Worm (Caenorhabditis elegans) whole organism, L2 larva: ENCODE data around the gene R10D12.8.

ENCODE experiments used
- C34F6.9 ChIP-seq: fragments of 150-350 bp; optimal IDR thresholded peaks from 2 replicates; lab custom pipeline; 2014; ENCODE audit warnings: missing biosample characterization, missing genetic modification characterization
- F13H6.1 ChIP-seq: sonication (generic microtip); optimal IDR thresholded peaks from 2 replicates; lab custom pipeline; 2016; ENCODE audit warnings: missing genetic modification characterization, missing compliant biosample characterization
- Y55F3AM.14 ChIP-seq: fragments of 200-800 bp; sonication (Bioruptor generic); optimal IDR thresholded peaks from 2 replicates; lab custom pipeline; 2018; ENCODE audit warnings: mild to moderate bottlenecking, missing genetic modification characterization, missing compliant biosample characterization
- aly-2 ChIP-seq: fragments of 150-350 bp; optimal IDR thresholded peaks from 2 replicates; lab custom pipeline; 2014; ENCODE audit warnings: missing biosample characterization, missing genetic modification characterization
- ceh-82 ChIP-seq: fragments of 150-350 bp; optimal IDR thresholded peaks from 2 replicates; lab custom pipeline; 2014; ENCODE audit warnings: missing biosample characterization, missing genetic modification characterization
- dmd-4 ChIP-seq: sonication (generic microtip); optimal IDR thresholded peaks from 2 replicates; lab custom pipeline; 2017; ENCODE audit warnings: missing biosample characterization, missing genetic modification characterization
- elt-1 ChIP-seq: fragments of 150-350 bp; optimal IDR thresholded peaks from 2 replicates; lab custom pipeline; 2014; ENCODE audit warnings: missing biosample characterization, missing genetic modification characterization
- elt-3 ChIP-seq: sonication (generic microtip); optimal IDR thresholded peaks from 2 replicates; lab custom pipeline; 2017; ENCODE audit warnings: missing biosample characterization, missing genetic modification characterization
- fos-1 ChIP-seq: fragments of 150-350 bp; optimal IDR thresholded peaks from 2 replicates; lab custom pipeline; 2014; ENCODE audit warnings: missing biosample characterization, missing genetic modification characterization
- gmeb-1 ChIP-seq: fragments of 150-350 bp; optimal IDR thresholded peaks from 2 replicates; lab custom pipeline; 2014; ENCODE audit warnings: missing biosample characterization, missing genetic modification characterization
- lin-11 ChIP-seq: fragments of 150-350 bp; sonication (generic microtip); optimal IDR thresholded peaks from 2 replicates; lab custom pipeline; 2014; ENCODE audit warnings: missing biosample characterization, missing genetic modification characterization, inconsistent platforms, mixed read lengths
- lin-39 ChIP-seq: fragments of 150-350 bp; optimal IDR thresholded peaks from 2 replicates; lab custom pipeline; 2014; ENCODE audit warnings: missing biosample characterization, missing genetic modification reagents, missing genetic modification characterization
- mab-5 ChIP-seq: fragments of 150-350 bp; optimal IDR thresholded peaks from 2 replicates; lab custom pipeline; 2014; ENCODE audit warnings: missing biosample characterization, missing genetic modification characterization
- mbf-1 ChIP-seq: sonication (generic microtip); optimal IDR thresholded peaks from 2 replicates; lab custom pipeline; 2017; ENCODE audit warnings: missing biosample characterization, missing genetic modification characterization
- mdl-1 ChIP-seq, 2 experiments: fragments of 150-350 bp in 1 of 2; sonication (generic microtip) in 1 of 2; optimal IDR thresholded peaks; 2 replicates each; lab custom pipeline; 2017; ENCODE audit warnings: missing biosample characterization in 2 of 2, missing genetic modification characterization in 2 of 2
- nhr-10 ChIP-seq: sonication (generic microtip); optimal IDR thresholded peaks from 2 replicates; lab custom pipeline; 2017; ENCODE audit warnings: missing biosample characterization, missing genetic modification characterization
- nhr-11 ChIP-seq: fragments of 150-350 bp; optimal IDR thresholded peaks from 2 replicates; lab custom pipeline; 2014; ENCODE audit warnings: missing biosample characterization, missing genetic modification characterization
- nhr-129 ChIP-seq: fragments of 150-350 bp; optimal IDR thresholded peaks from 2 replicates; lab custom pipeline; 2014; ENCODE audit warnings: missing biosample characterization, missing genetic modification characterization
- nhr-21 ChIP-seq: fragments of 150-350 bp; optimal IDR thresholded peaks from 2 replicates; lab custom pipeline; 2014; ENCODE audit warnings: missing biosample characterization, missing genetic modification characterization
- nhr-23 ChIP-seq: fragments of 150-350 bp; optimal IDR thresholded peaks from 2 replicates; lab custom pipeline; 2014; ENCODE audit warnings: missing biosample characterization, missing genetic modification reagents, missing genetic modification characterization
- nhr-237 ChIP-seq: fragments of 150-350 bp; optimal IDR thresholded peaks from 2 replicates; lab custom pipeline; 2014; ENCODE audit warnings: missing biosample characterization, missing genetic modification characterization
- nhr-25 ChIP-seq: fragments of 150-350 bp; sonication (generic microtip); optimal IDR thresholded peaks from 3 replicates; lab custom pipeline; 2014; ENCODE audit warnings: missing biosample characterization, missing genetic modification characterization
- nhr-6 ChIP-seq: fragments of 150-350 bp; optimal IDR thresholded peaks from 2 replicates; lab custom pipeline; 2014; ENCODE audit warnings: missing biosample characterization, missing genetic modification characterization
- peb-1 ChIP-seq: fragments of 150-350 bp; optimal IDR thresholded peaks from 2 replicates; lab custom pipeline; 2014; ENCODE audit warnings: missing biosample characterization, missing genetic modification characterization
- sma-3 ChIP-seq: sonication (generic microtip); optimal IDR thresholded peaks from 2 replicates; lab custom pipeline; 2016; ENCODE audit warnings: missing genetic modification reagents, missing genetic modification characterization, missing compliant biosample characterization
- sma-9 ChIP-seq, 2 experiments: fragments of 150-350 bp in 1 of 2; sonication (generic microtip) in 1 of 2; optimal IDR thresholded peaks; 2 replicates each; lab custom pipeline; 2014 to 2016; ENCODE audit warnings: missing genetic modification characterization in 2 of 2, mild to moderate bottlenecking in 1 of 2, missing biosample characterization in 1 of 2, missing compliant biosample characterization in 1 of 2, missing genetic modification reagents in 1 of 2, moderate library complexity in 1 of 2
- snpc-4 ChIP-seq: fragments of 150-350 bp; optimal IDR thresholded peaks from 2 replicates; lab custom pipeline; 2014; ENCODE audit warnings: missing biosample characterization, missing genetic modification characterization
- unc-55 ChIP-seq: fragments of 150-350 bp; sonication (generic microtip); optimal IDR thresholded peaks from 3 replicates; lab custom pipeline; 2014; ENCODE audit warnings: missing biosample characterization, missing genetic modification reagents, missing genetic modification characterization
- unc-62 ChIP-seq: fragments of 150-350 bp; optimal IDR thresholded peaks from 2 replicates; lab custom pipeline; 2014; ENCODE audit warnings: missing biosample characterization, missing genetic modification reagents, missing genetic modification characterization
- zag-1 ChIP-seq: fragments of 150-350 bp; optimal IDR thresholded peaks from 2 replicates; lab custom pipeline; 2014; ENCODE audit warnings: missing biosample characterization, missing genetic modification characterization
- ztf-11 ChIP-seq: sonication (generic microtip); optimal IDR thresholded peaks from 2 replicates; lab custom pipeline; 2017; ENCODE audit warnings: missing biosample characterization, missing genetic modification characterization

The R10D12.8 gene

DNA sequence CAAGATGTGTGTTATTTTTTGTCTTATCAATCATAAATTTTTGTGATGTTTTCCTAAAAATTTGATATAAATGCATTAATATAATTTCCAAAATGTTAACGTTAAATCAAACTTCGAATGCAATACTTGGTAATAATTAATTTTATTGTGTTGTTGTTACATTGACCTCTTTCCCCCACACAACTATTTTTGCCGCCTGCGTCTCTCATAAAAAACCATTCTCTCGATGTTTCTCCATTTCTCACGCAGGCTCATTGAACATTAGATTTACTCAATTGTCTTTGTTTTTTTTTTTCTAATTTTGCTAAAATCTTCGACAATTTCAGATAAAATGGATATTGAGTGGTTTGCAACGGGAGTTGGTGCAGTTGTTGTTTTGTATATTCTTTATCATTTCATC is 46.9 kb downstream of the R10D12.8 start, which contains the start of gene stdh-1:
Gene stdh-1, plus strand, starts transcription at position 327 of the 400 bp plus-strand sequence.
- TF ChIP-seq nhr-23 (tag; lab: Kevin White, UChicago) = no peak
- no peak for TF ChIP-seq aly-2 (tag; lab: Kevin White, UChicago)
- TF ChIP-seq elt-3 (tag; lab: Kevin White, UChicago) = no peak
- peak; percentile 21 for TF ChIP-seq nhr-129
- no peak for TF ChIP-seq lin-11
- no peak for TF ChIP-seq mdl-1 (tag; optimal IDR thresholded peaks at IDR 0.05; lab: Kevin White, UChicago)
- peak; percentile 4 for TF ChIP-seq nhr-21 (tag; lab: Kevin White, UChicago)
- no peak for TF ChIP-seq mab-5 (tag; lab: Kevin White, UChicago)
- TF ChIP-seq unc-55 = no peak
- TF ChIP-seq ztf-11 (tag; lab: Kevin White, UChicago) = no peak
- TF ChIP-seq fos-1 (tag; lab: Kevin White, UChicago) = no peak
- no peak for TF ChIP-seq nhr-11 (tag; lab: Kevin White, UChicago)
- TF ChIP-seq nhr-237 (tag; lab: Kevin White, UChicago) = no peak
- no peak for TF ChIP-seq mbf-1 (tag; lab: Kevin White, UChicago)
- TF ChIP-seq gmeb-1 (tag; lab: Kevin White, UChicago) = no peak
- no peak for TF ChIP-seq nhr-25 (tag; lab: Kevin White, UChicago)
- no peak for TF ChIP-seq elt-1 (tag; lab: Kevin White, UChicago)
- no peak for TF ChIP-seq Y55F3AM.14 (GFP tag; lab: Kevin White, UChicago)
- peak; percentile 28 for TF ChIP-seq sma-9 (GFP tag; optimal IDR thresholded peaks at IDR 0.05; lab: Kevin White, UChicago)
- no peak for TF ChIP-seq sma-9 (tag; optimal IDR thresholded peaks at IDR 0.05; lab: Kevin White, UChicago)
- TF ChIP-seq C34F6.9 (tag; lab: Kevin White, UChicago) = peak; percentile 34

DNA sequence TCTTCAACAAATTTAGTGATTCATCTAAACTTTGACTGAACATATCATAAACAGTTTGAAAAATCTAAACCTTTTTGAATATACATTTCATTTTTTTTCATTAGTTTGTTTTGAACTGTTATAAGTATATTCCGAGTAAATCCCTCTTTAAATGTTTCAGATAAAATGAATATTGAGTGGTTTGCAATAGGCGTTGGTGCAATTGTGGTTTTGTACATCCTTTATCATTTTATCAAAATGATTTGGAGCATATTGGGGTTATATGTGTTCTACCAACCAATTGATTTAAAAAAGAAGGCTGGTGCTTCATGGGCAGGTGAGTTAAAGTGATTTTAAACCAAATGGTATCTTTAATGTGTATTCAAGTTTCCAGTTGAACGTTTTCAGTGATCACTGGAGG is 48.6 kb downstream of the R10D12.8 start, which contains the start of gene stdh-3:
Gene stdh-3, plus strand, starts transcription at position 166 of the 400 bp plus-strand sequence.
- TF ChIP-seq nhr-25 (tag; lab: Kevin White, UChicago) (no peak), lin-39 (tag; lab: Kevin White, UChicago) (no peak), nhr-23 (tag; lab: Kevin White, UChicago) (no peak), nhr-129 (no peak), elt-1 (tag; lab: Kevin White, UChicago) (no peak), dmd-4 (tag; lab: Kevin White, UChicago) (no peak)

DNA sequence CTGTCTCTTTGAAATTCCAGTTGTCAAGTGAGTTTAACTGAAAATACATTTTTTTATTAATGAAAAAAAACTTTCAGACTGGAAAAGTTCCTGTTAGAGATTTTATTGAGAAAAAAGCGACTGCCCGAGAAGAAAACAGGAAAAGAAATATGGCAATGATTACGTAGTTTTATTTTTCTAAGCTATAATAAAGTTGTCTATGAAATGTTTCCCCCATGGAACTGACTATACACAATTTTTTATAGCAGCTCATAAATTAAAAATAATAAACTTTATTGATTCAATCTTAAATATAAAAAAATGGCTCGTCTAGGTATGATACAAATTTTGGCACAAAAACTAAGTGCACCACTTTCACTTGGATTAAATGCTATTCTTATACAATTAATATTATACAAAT is 50.6 kb downstream of the R10D12.8 start, which contains the start of gene C06B3.1:
Gene C06B3.1, plus strand, starts transcription at position 301 of the 400 bp plus-strand sequence.
- TF ChIP-seq aly-2 (tag; lab: Kevin White, UChicago) (no peak), nhr-237 (tag; lab: Kevin White, UChicago) (no peak), F13H6.1 (tag; lab: Kevin White, UChicago) (no peak), zag-1 (tag; lab: Kevin White, UChicago) (no peak), lin-11 (no peak), nhr-6 (tag; lab: Kevin White, UChicago) (no peak), unc-62 (GFP tag; lab: Kevin White, UChicago) (no peak), sma-3 (no peak), elt-3 (tag; lab: Kevin White, UChicago) (no peak), lin-39 (tag; lab: Kevin White, UChicago) (no peak), snpc-4 (tag; lab: Kevin White, UChicago) (no peak), nhr-25 (tag; lab: Kevin White, UChicago) (no peak), ceh-82 (tag; lab: Kevin White, UChicago) (no peak), peb-1 (tag; lab: Kevin White, UChicago) (no peak), nhr-21 (tag; lab: Kevin White, UChicago) (no peak), ztf-11 (tag; lab: Kevin White, UChicago) (no peak), mdl-1 (tag; optimal IDR thresholded peaks at IDR 0.05; lab: Kevin White, UChicago) (no peak), nhr-10 (tag; lab: Kevin White, UChicago) (no peak)
